Worm (Caenorhabditis elegans) whole organism, L4/young adult: ENCODE results near the gene srz-83.

Experiments
- W03F9.2 ChIP-seq: fragments of 150-350 bp; optimal IDR thresholded peaks from 2 replicates; lab custom pipeline; 2014; ENCODE audit warnings: missing biosample characterization, missing genetic modification characterization
- dao-5 ChIP-seq: sonication (generic microtip); optimal IDR thresholded peaks from 2 replicates; lab custom pipeline; 2016; ENCODE audit warnings: missing genotype, missing genetic modification characterization, moderate library complexity, missing compliant biosample characterization
- him-1 ChIP-seq: sonication (generic microtip); optimal IDR thresholded peaks from 2 replicates; lab custom pipeline; 2016; ENCODE audit warnings: missing genotype, missing genetic modification reagents, missing genetic modification characterization, missing compliant biosample characterization

Gene srz-83

DNA sequence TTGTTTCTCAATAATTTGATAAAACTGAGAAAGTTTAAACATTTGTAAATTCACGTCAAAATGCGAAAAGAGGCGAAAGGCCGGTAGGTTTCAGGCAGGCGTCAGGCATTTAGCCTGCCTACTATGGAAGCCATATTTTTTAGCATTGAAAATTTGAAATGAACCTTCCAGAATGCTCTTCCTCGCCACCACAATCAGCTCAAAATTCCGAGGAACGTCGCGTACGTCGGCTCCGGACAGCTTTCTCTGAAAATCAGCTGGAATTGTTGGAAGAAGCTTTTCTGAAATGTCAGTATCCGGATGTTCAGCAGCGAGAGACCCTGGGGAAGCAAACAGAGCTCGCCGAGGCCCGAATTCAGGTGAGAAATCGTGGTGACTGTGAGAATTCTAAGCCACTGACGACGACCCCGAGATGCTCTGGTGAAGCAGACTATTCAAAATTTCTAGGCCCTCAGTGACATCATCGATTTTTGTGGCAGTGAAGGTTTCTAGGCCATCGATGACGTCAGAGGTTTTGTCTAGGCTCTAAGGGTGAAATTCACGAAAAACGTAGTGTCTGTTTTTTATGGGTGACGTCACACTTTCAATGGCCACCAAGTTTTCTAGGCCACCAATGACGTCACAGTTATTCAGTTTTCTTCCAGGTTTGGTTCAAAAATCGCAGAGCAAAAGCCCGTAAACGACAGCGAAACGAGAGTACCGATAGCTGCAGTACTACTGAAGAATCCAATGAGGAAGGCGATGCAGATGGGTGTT lies 2.1 kb upstream of the srz-83 start:
- TF ChIP-seq dao-5 (tag; lab: Kevin White, UChicago): no peak
- no peak for TF ChIP-seq W03F9.2 (tag; lab: Kevin White, UChicago)
- no peak for TF ChIP-seq him-1 (tag; lab: Kevin White, UChicago)

DNA sequence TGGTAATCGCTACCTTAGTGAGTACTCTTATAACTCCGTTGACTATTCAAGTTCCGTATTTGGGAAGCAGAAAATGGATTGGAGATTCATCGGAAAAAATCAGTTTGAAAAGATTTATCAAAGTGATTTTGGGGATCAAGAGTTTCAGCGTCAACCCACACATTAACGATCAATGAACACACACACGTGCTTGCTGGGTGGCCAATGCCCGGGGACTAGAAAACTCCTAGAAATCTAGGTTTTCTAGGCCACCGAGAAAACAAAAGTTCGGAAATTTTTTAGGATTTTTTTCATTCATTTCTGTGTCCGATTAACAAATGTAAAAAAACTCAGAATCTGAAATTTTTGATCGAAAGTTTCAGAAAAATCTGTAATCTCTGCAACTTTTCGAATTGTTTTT lies 1.7 kb downstream of the srz-83 start:
- TF ChIP-seq dao-5 (tag; lab: Kevin White, UChicago) (no peak), W03F9.2 (tag; lab: Kevin White, UChicago) (no peak), him-1 (tag; lab: Kevin White, UChicago) (no peak)

ce11 chrIV:3509477-3510063 lies 5.3 kb downstream of the srz-83 start, which contains the start of gene ced-10:
TSS of gene ced-10 (minus strand) at chrIV:3509527.
- TF ChIP-seq him-1 (tag; lab: Kevin White, UChicago) (no peak), dao-5 (tag; lab: Kevin White, UChicago) (no peak), W03F9.2 (tag; lab: Kevin White, UChicago) (no peak)

DNA sequence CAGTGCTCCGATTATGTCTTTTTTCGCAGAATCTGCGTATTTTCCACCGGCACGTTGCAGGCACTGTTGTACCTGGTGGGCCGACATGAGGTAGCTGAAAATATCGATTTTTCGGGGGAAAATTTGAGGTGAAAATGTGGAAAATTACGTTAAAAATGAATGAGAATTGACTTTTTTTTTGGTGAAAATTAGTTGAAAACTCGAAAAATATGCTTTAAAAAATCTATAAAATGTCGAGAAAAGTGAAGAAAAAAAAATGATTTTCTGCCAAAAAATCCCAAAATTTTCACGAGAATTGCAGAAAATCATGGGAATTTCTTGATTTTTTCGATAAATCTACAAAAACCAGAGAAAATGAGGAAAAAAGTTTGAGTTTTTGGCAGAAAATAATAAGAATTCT lies 10.2 kb downstream of the srz-83 start, which contains the start of gene tsg-101:
Gene tsg-101 (minus strand): TSS at position 101 of the 400 bp plus-strand sequence.
- TF ChIP-seq dao-5 (tag; lab: Kevin White, UChicago) (no peak), W03F9.2 (tag; lab: Kevin White, UChicago) (no peak), him-1 (tag; lab: Kevin White, UChicago) (no peak)

DNA sequence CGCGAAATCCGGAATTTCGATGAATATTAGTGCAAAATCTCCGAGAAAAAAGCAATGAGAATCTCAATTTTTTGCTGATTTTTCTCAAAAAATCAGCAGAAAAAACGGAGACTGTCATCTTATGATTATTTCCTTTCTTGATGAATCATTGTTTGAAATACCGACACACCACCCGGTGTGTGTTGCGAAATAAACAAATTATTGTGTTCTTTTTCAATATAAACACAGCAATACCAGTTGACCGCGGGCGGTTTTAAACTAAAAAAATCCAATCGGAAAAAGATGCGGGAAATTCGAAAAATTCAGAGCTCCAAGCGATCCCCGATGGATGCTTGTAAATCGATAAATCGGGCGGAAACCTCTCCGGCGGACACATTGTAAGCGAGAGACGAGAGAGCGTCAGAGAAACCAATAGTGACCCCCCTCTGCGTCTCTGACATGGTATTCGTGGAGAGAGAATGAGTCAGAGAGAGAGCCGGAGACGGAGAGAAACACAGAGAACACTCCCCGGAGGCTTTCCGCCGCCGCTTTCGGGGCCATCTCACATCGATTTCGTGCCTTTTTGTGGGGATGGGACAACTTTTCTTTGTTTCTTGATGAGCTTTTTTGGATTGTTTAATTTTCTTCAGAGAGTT lies 11.3 kb downstream of the srz-83 start:
- TF ChIP-seq W03F9.2 (tag; lab: Kevin White, UChicago) (no peak), him-1 (tag; lab: Kevin White, UChicago) (peak; percentile 41), dao-5 (tag; lab: Kevin White, UChicago) (no peak)

ce11 chrIV:3516586-3516985 lies 12.3 kb downstream of the srz-83 start, which contains the start of gene unc-33:
TSS of gene unc-33 (plus strand) at chrIV:3516886.
- TF ChIP-seq dao-5 (tag; lab: Kevin White, UChicago) (no peak), W03F9.2 (tag; lab: Kevin White, UChicago) (no peak), him-1 (tag; lab: Kevin White, UChicago) (no peak)

- TF ChIP-seq W03F9.2 (tag; lab: Kevin White, UChicago) (peak; percentile 19), dao-5 (tag; lab: Kevin White, UChicago) (no peak), him-1 (tag; lab: Kevin White, UChicago) (no peak)
Measured at ce11 chrIV:3517582-3517981, 13.3 kb downstream of the srz-83 start.

DNA sequence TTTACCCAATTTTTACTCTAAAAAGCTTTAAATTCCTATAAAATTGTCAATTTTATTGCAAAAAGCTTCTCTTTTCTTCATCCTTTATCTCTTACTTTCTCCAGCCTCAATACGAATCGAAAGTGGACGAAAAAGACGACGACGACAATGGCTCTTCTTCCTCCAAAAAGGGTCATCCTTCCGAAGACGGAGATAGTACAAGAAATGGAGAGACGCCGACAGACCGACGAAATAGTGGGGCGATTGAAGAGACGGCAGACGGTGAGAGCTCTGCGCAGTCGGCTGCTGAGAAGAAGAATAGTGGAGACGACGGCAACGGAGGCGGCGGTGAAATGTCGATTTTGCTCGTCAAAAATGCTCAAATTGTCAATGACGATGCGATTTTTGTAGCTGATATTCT lies 15.1 kb downstream of the srz-83 start:
- TF ChIP-seq W03F9.2 (tag; lab: Kevin White, UChicago) (no peak), dao-5 (tag; lab: Kevin White, UChicago) (no peak), him-1 (tag; lab: Kevin White, UChicago) (no peak)

DNA sequence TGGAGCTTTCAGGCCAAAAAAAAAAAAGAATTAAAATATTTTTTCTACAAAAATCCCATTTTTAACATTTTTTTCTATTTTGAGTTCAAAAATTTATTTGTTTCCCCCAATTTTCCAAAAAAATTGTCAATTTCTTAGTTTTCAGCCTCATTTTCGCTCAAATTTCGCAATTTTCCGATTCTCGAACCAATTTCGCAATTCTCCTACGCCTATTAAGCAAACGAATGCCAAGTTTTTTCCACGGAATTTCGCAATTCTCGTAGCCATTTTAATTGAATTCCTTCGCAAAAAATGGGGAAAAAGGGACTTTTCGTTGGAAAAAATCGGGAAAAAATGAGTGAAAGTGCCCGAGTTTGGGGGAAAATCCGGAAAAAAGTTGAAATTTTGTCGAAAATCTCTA lies 16.1 kb downstream of the srz-83 start:
- TF ChIP-seq dao-5 (tag; lab: Kevin White, UChicago) (no peak), W03F9.2 (tag; lab: Kevin White, UChicago) (no peak), him-1 (tag; lab: Kevin White, UChicago) (no peak)

ce11 chrIV:3520957-3521356 lies 16.7 kb downstream of the srz-83 start:
- TF ChIP-seq him-1 (tag; lab: Kevin White, UChicago) (no peak), dao-5 (tag; lab: Kevin White, UChicago) (no peak), W03F9.2 (tag; lab: Kevin White, UChicago) (no peak)

ce11 chrIV:3521710-3522109 lies 17.5 kb downstream of the srz-83 start:
- no peak for TF ChIP-seq dao-5 (tag; lab: Kevin White, UChicago)
- TF ChIP-seq him-1 (tag; lab: Kevin White, UChicago): no peak
- no peak for TF ChIP-seq W03F9.2 (tag; lab: Kevin White, UChicago)

ce11 chrIV:3523419-3523818 lies 19.2 kb downstream of the srz-83 start:
- TF ChIP-seq him-1 (tag; lab: Kevin White, UChicago): no peak
- TF ChIP-seq W03F9.2 (tag; lab: Kevin White, UChicago): no peak
- no peak for TF ChIP-seq dao-5 (tag; lab: Kevin White, UChicago)

DNA sequence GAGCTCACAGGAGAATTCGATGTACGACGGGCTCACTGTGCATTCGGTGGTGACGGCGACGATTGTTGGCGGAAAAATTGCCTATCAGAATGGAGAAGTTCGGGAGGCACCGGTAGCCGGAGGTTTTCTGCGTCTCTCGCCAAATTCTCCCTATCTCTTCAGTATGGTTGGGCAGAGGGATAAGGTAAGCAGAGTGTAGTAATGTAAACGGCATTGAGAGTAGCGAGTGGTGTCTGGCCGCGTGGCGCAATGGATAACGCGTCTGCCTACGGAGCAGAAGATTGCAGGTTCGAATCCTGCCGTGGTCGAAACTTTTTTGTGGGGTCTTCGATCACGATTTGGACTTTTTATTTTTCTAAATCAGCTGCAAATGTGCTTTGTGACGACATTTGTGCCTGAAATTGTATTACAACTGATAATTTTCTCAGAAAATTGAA lies 20.4 kb downstream of the srz-83 start:
- TF ChIP-seq dao-5 (tag; lab: Kevin White, UChicago): no peak
- TF ChIP-seq him-1 (tag; lab: Kevin White, UChicago): peak; percentile 23
